Fruit fly (Drosophila melanogaster) whole organism, prepupa: ENCODE measurements around the gene Grip75.

ENCODE experiments used
- Blimp-1 ChIP-seq: fragments of 200-800 bp; sonication (Bioruptor generic); optimal IDR thresholded peaks from 3 replicates; lab custom pipeline; 2017; ENCODE audit warnings: missing biosample characterization, missing genetic modification characterization, mild to moderate bottlenecking, moderate library complexity, missing genetic modification reagents
- CG10631 ChIP-seq: fragments of 200-800 bp; sonication (Bioruptor generic); optimal IDR thresholded peaks from 2 replicates; lab custom pipeline; 2016; ENCODE audit warnings: missing biosample characterization, missing genetic modification characterization
- CG11902 ChIP-seq: fragments of 200-800 bp; sonication (Bioruptor generic); optimal IDR thresholded peaks from 3 replicates; lab custom pipeline; 2016; ENCODE audit warnings: missing biosample characterization, missing genetic modification characterization
- CG15336 ChIP-seq: fragments of 200-800 bp; sonication (Bioruptor generic); IDR thresholded peaks from 2 replicates; pipeline ENCODE4 v1.3.6; 2022; ENCODE audit warnings: missing biosample characterization, missing genetic modification characterization
- CG3032 ChIP-seq: fragments of 200-800 bp; optimal IDR thresholded peaks from 2 replicates; lab custom pipeline; 2019; ENCODE audit warnings: missing biosample characterization, mild to moderate bottlenecking, missing genetic modification characterization, moderate library complexity
- CG31627 ChIP-seq: fragments of 200-800 bp; sonication (Bioruptor generic); optimal IDR thresholded peaks from 3 replicates; lab custom pipeline; 2016; ENCODE audit warnings: missing biosample characterization, missing genetic modification characterization
- CG34406 ChIP-seq: fragments of 200-800 bp; sonication (Bioruptor generic); optimal IDR thresholded peaks from 3 replicates; lab custom pipeline; 2016; ENCODE audit warnings: missing biosample characterization, missing genetic modification characterization
- CG3919 ChIP-seq: fragments of 200-800 bp; sonication (Bioruptor generic); optimal IDR thresholded peaks from 3 replicates; lab custom pipeline; 2016; ENCODE audit warnings: missing biosample characterization, missing genetic modification characterization
- CG4318 ChIP-seq: fragments of 200-800 bp; sonication (Bioruptor generic); optimal IDR thresholded peaks from 3 replicates; lab custom pipeline; 2017; ENCODE audit warnings: missing biosample characterization, mild to moderate bottlenecking, missing genetic modification characterization
- CG6163 ChIP-seq: fragments of 200-800 bp; sonication (Bioruptor generic); IDR thresholded peaks from 3 replicates; pipeline ENCODE4 v1.3.6; 2022; ENCODE audit warnings: missing biosample characterization, missing genetic modification characterization
- CG6276 ChIP-seq: fragments of 200-800 bp; sonication (Bioruptor generic); optimal IDR thresholded peaks from 2 replicates; lab custom pipeline; 2017; ENCODE audit warnings: missing biosample characterization, mild to moderate bottlenecking, missing genetic modification characterization
- CG6854 ChIP-seq: fragments of 200-800 bp; sonication (Bioruptor generic); optimal IDR thresholded peaks from 2 replicates; lab custom pipeline; 2017; ENCODE audit warnings: missing biosample characterization, mild to moderate bottlenecking, missing genetic modification characterization
- CG7368 ChIP-seq: fragments of 200-800 bp; sonication (Bioruptor generic); optimal IDR thresholded peaks from 3 replicates; lab custom pipeline; 2016; ENCODE audit warnings: missing biosample characterization, missing genetic modification characterization
- Eip78C ChIP-seq: fragments of 200-800 bp; sonication (Bioruptor generic); peaks from one replicate; lab custom pipeline; 2016; ENCODE audit warnings: missing biosample characterization, missing genetic modification characterization
- Eip93F ChIP-seq: fragments of 200-800 bp; sonication (Bioruptor generic); optimal IDR thresholded peaks from 2 replicates; lab custom pipeline; 2016; ENCODE audit warnings: missing biosample characterization, mild to moderate bottlenecking, missing genetic modification characterization
- Ets21C ChIP-seq: fragments of 200-800 bp; sonication (Bioruptor generic); optimal IDR thresholded peaks from 3 replicates; lab custom pipeline; 2016; ENCODE audit warnings: missing biosample characterization, missing genetic modification characterization
- Gug ChIP-seq: fragments of 200-800 bp; sonication (Bioruptor generic); IDR thresholded peaks from 2 replicates; pipeline ENCODE4 v1.3.6; 2022; ENCODE audit warnings: missing biosample characterization, missing genetic modification characterization
- Hr38 ChIP-seq: sonication (Bioruptor generic); optimal IDR thresholded peaks from 2 replicates; lab custom pipeline; 2016; ENCODE audit warnings: missing biosample characterization, missing genetic modification characterization
- Hr39 ChIP-seq: fragments of 200-800 bp; sonication (Bioruptor generic); optimal IDR thresholded peaks from 2 replicates; lab custom pipeline; 2016; ENCODE audit warnings: missing biosample characterization, missing genetic modification characterization
- Hr4 ChIP-seq: fragments of 200-800 bp; sonication (Bioruptor generic); optimal IDR thresholded peaks from 3 replicates; lab custom pipeline; 2016; ENCODE audit warnings: missing biosample characterization, missing genetic modification characterization
- Met ChIP-seq: fragments of 200-800 bp; sonication (Bioruptor generic); optimal IDR thresholded peaks from 3 replicates; lab custom pipeline; 2016; ENCODE audit warnings: missing biosample characterization, missing genetic modification characterization
- OdsH ChIP-seq: fragments of 200-800 bp; sonication (Bioruptor generic); optimal IDR thresholded peaks from 3 replicates; lab custom pipeline; 2016; ENCODE audit warnings: missing biosample characterization, missing genetic modification characterization
- Sox15 ChIP-seq: fragments of 200-800 bp; sonication (Bioruptor generic); optimal IDR thresholded peaks from 3 replicates; lab custom pipeline; 2016; ENCODE audit warnings: missing biosample characterization, missing genetic modification characterization
- achi ChIP-seq: fragments of 200-800 bp; sonication (Bioruptor generic); optimal IDR thresholded peaks from 3 replicates; lab custom pipeline; 2016; ENCODE audit warnings: missing biosample characterization, missing genetic modification characterization
- acj6 ChIP-seq: fragments of 200-800 bp; sonication (Bioruptor generic); optimal IDR thresholded peaks from 3 replicates; lab custom pipeline; 2016; ENCODE audit warnings: missing biosample characterization, missing genetic modification characterization
- cyc ChIP-seq: fragments of 200-800 bp; sonication (Bioruptor generic); optimal IDR thresholded peaks from 3 replicates; lab custom pipeline; 2016; ENCODE audit warnings: missing biosample characterization, missing genetic modification characterization
- dac ChIP-seq: fragments of 200-800 bp; sonication (Bioruptor generic); optimal IDR thresholded peaks from 2 replicates; lab custom pipeline; 2017; ENCODE audit warnings: missing biosample characterization, mild to moderate bottlenecking, missing genetic modification characterization
- dsx ChIP-seq: fragments of 200-800 bp; optimal IDR thresholded peaks from 3 replicates; lab custom pipeline; 2019; ENCODE audit warnings: missing biosample characterization, mild to moderate bottlenecking, missing genetic modification characterization, moderate library complexity; ENCODE audit not compliant: poor library complexity, severe bottlenecking
- eg ChIP-seq: fragments of 200-800 bp; sonication (Bioruptor generic); IDR thresholded peaks from 3 replicates; pipeline ENCODE4 v1.3.6; 2022; ENCODE audit warnings: missing biosample characterization, missing genetic modification characterization
- esn ChIP-seq: fragments of 200-800 bp; sonication (Bioruptor generic); optimal IDR thresholded peaks from 2 replicates; lab custom pipeline; 2016; ENCODE audit warnings: missing biosample characterization, mild to moderate bottlenecking, missing genetic modification characterization, moderate library complexity
- fd59A ChIP-seq: fragments of 200-800 bp; sonication (Bioruptor generic); optimal IDR thresholded peaks from 2 replicates; lab custom pipeline; 2017; ENCODE audit warnings: missing biosample characterization, mild to moderate bottlenecking, missing genetic modification characterization, missing genetic modification reagents
- fd85E ChIP-seq: fragments of 200-800 bp; sonication (Bioruptor generic); optimal IDR thresholded peaks from 3 replicates; lab custom pipeline; 2016; ENCODE audit warnings: missing biosample characterization, missing genetic modification characterization
- fkh ChIP-seq: fragments of 200-800 bp; sonication (Bioruptor generic); optimal IDR thresholded peaks from 3 replicates; lab custom pipeline; 2017; ENCODE audit warnings: missing biosample characterization, mild to moderate bottlenecking, missing genetic modification characterization, moderate library complexity
- svp ChIP-seq: fragments of 200-800 bp; sonication (Bioruptor generic); peaks from one replicate; lab custom pipeline; 2016; ENCODE audit warnings: missing biosample characterization, missing genetic modification characterization
- topi ChIP-seq: fragments of 200-800 bp; sonication (Bioruptor generic); optimal IDR thresholded peaks from 3 replicates; lab custom pipeline; 2016; ENCODE audit warnings: missing biosample characterization, missing genetic modification characterization

Grip75 gene

DNA sequence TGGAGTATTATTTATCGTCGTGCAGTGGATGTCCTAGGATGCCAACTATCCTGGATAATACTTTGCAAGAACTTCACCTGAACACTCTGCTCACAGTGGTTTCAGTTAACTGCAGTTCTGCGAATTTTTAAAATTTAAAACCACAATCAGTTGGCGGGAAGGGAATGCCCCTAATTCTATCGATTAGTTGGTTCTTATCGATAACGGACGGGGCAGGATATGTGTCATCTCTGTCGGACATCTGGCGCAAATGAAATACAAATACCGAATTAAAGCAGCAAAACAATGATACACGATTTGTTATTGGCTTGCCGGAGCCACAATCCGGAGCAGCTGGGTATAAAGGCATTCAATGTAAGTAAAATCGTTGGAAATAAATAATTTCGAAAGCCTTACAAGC, at the start of gene Grip75:
Grip75 (plus strand) TSS at position 223 of the 400 bp plus-strand sequence.
- TF ChIP-seq CG6163 (GFP tag; lab: Robert Waterston, UW) (no peak), CG7368 (GFP tag; lab: Kevin White, UChicago) (no peak), CG6854 (GFP tag; lab: Kevin White, UChicago) (no peak), CG4318 (GFP tag; lab: Kevin White, UChicago) (no peak), dsx (GFP tag; lab: Kevin White, UChicago) (no peak), cyc (no peak), fkh (no peak), CG3032 (tag; lab: Kevin White, UChicago) (no peak), CG34406 (GFP tag; lab: Kevin White, UChicago) (no peak)

DNA sequence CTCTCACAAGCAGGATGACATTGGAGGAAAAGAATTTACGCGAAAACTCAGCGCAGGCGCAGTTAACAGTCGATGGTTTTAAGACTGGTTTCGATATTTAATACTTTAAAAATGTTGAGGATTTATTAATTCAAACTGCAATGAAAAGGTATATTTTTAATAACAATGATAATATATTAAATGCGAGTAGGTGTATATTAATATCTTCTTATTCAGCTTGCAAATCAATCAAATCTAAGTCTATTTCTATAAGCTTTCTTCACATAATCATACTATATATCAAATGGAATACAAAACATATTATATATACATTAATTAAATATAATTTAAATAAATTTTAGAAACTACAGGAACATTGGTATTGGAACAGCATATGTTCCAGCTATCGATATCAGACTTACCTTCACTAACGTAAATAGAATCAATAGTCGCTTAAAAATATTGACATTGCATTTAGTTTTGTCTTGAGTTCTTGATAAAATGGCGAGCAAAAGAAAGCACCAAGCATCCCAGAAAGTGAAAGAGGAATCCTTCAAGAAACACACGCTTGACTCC, 47.4 kb upstream of the Grip75 start, which contains the start of the genes TBC1D16 and holn1:
TBC1D16 (minus strand) TSS at position 51 of the 555 bp plus-strand sequence.
holn1 (plus strand) TSS at position 390 of the 555 bp plus-strand sequence.
- no peak for TF ChIP-seq CG34406 (GFP tag; lab: Kevin White, UChicago)
- peak; percentile 96 for TF ChIP-seq fkh

- TF ChIP-seq OdsH (GFP tag; lab: Kevin White, UChicago): no peak
- no peak for TF ChIP-seq Sox15
- TF ChIP-seq Gug (GFP tag; lab: Robert Waterston, UW): no peak
- no peak for TF ChIP-seq Met (GFP tag; lab: Kevin White, UChicago)
- peak; percentile 14 for TF ChIP-seq fkh
- no peak for TF ChIP-seq CG6276 (GFP tag; lab: Kevin White, UChicago)
- no peak for TF ChIP-seq Eip78C (GFP tag; lab: Kevin White, UChicago)
- TF ChIP-seq acj6 (GFP tag; lab: Kevin White, UChicago): no peak
- no peak for TF ChIP-seq CG3919 (GFP tag; lab: Kevin White, UChicago)
- no peak for TF ChIP-seq achi (GFP tag; lab: Kevin White, UChicago)
- TF ChIP-seq CG11902 (GFP tag; lab: Kevin White, UChicago): no peak
- TF ChIP-seq CG6854 (GFP tag; lab: Kevin White, UChicago): no peak
- TF ChIP-seq eg (GFP tag; lab: Robert Waterston, UW): no peak
- TF ChIP-seq topi (GFP tag; lab: Kevin White, UChicago): no peak
- no peak for TF ChIP-seq CG10631
- peak; percentile 8 for TF ChIP-seq CG31627 (GFP tag; lab: Kevin White, UChicago)
- no peak for TF ChIP-seq CG3032 (tag; lab: Kevin White, UChicago)
- TF ChIP-seq Hr4 (GFP tag; lab: Kevin White, UChicago): no peak
- peak; percentile 36 for TF ChIP-seq esn
- no peak for TF ChIP-seq Ets21C (GFP tag; lab: Kevin White, UChicago)
- TF ChIP-seq dac (GFP tag; lab: Kevin White, UChicago): no peak
- no peak for TF ChIP-seq Hr39 (GFP tag; lab: Kevin White, UChicago)
- TF ChIP-seq fd59A (GFP tag; lab: Kevin White, UChicago): no peak
- TF ChIP-seq, all 60 proteins: peak for 3
These were observed 45.8 kb upstream of the Grip75 start, which contains the start of gene STUB1 for dm6 chr2L:10437317-10437716. Gene STUB1, plus strand, starts transcription at chr2L:10437548.

dm6 chr2L:10439174-10439573, 43.9 kb upstream of the Grip75 start, which contains the start of gene Nse4:
Gene Nse4, plus strand, starts transcription at chr2L:10439440.
- TF ChIP-seq svp (GFP tag; lab: Kevin White, UChicago) (no peak), Eip93F (GFP tag; lab: Kevin White, UChicago) (no peak), Blimp-1 (GFP tag; lab: Kevin White, UChicago) (no peak), fd85E (GFP tag; lab: Kevin White, UChicago) (no peak), Sox15 (no peak), CG15336 (GFP tag; lab: Robert Waterston, UW) (no peak), Hr38 (GFP tag; lab: Kevin White, UChicago) (no peak), dac (GFP tag; lab: Kevin White, UChicago) (no peak), acj6 (GFP tag; lab: Kevin White, UChicago) (no peak)
- TF ChIP-seq, all 60 proteins: peak for 0
